Fruit fly (Drosophila melanogaster) whole organism, embryonic: ENCODE data around the gene Or85c.
A peak's percentile ranks its signal among the peaks of the same experiment; 100 is the strongest.

Experiments used
- ATbp ChIP-seq: fragments of 200-800 bp; sonication (Bioruptor generic); optimal IDR thresholded peaks from 2 replicates; lab custom pipeline; 2017; ENCODE audit warnings: missing biosample characterization, mild to moderate bottlenecking, missing genetic modification characterization, missing genetic modification reagents
- Ada2b ChIP-seq: fragments of 200-800 bp; sonication (Bioruptor generic); IDR thresholded peaks from 2 replicates; pipeline ENCODE4 v1.3.6; 2022; ENCODE audit warnings: missing biosample characterization, missing genetic modification characterization
- Atf-2 ChIP-seq: fragments of 200-800 bp; sonication (Bioruptor generic); optimal IDR thresholded peaks from 2 replicates; lab custom pipeline; 2016; ENCODE audit warnings: missing biosample characterization, missing genetic modification characterization
- Bdp1 ChIP-seq: fragments of 200-800 bp; sonication (Bioruptor generic); optimal IDR thresholded peaks from 3 replicates; lab custom pipeline; 2016; ENCODE audit warnings: missing biosample characterization, missing genetic modification characterization
- Blimp-1 ChIP-seq: fragments of 200-800 bp; sonication (Bioruptor generic); optimal IDR thresholded peaks from 3 replicates; lab custom pipeline; 2018; ENCODE audit warnings: missing biosample characterization, missing genetic modification characterization, mild to moderate bottlenecking, moderate library complexity, missing genetic modification reagents
- CG10565 ChIP-seq: fragments of 200-800 bp; sonication (Bioruptor generic); optimal IDR thresholded peaks from 3 replicates; lab custom pipeline; 2016; ENCODE audit warnings: missing biosample characterization, mild to moderate bottlenecking, missing genetic modification characterization
- CG11398 ChIP-seq: fragments of 200-800 bp; sonication (Bioruptor generic); optimal IDR thresholded peaks from 2 replicates; lab custom pipeline; 2016; ENCODE audit warnings: missing biosample characterization, missing genetic modification characterization
- CG11456 ChIP-seq: fragments of 200-800 bp; sonication (Bioruptor generic); IDR thresholded peaks from 3 replicates; pipeline ENCODE4 v1.3.6; 2022; ENCODE audit warnings: missing biosample characterization, missing genetic modification characterization
- CG1647 ChIP-seq: fragments of 200-800 bp; sonication (Bioruptor generic); optimal IDR thresholded peaks from 3 replicates; lab custom pipeline; 2016; ENCODE audit warnings: missing biosample characterization, missing genetic modification characterization
- CG2116 ChIP-seq: fragments of 200-800 bp; sonication (Bioruptor generic); optimal IDR thresholded peaks from 3 replicates; lab custom pipeline; 2018; ENCODE audit warnings: missing biosample characterization, mild to moderate bottlenecking, missing genetic modification characterization
- CG2199 ChIP-seq: fragments of 200-800 bp; sonication (Bioruptor generic); IDR thresholded peaks from 3 replicates; pipeline ENCODE4 v1.3.6; 2022; ENCODE audit warnings: missing biosample characterization, missing genetic modification characterization
- CG31365 ChIP-seq: fragments of 200-800 bp; sonication (Bioruptor generic); optimal IDR thresholded peaks from 2 replicates; lab custom pipeline; 2018; ENCODE audit warnings: missing biosample characterization, mild to moderate bottlenecking, missing genetic modification characterization
- CG32532 ChIP-seq: fragments of 200-800 bp; sonication (Bioruptor generic); IDR thresholded peaks from 2 replicates; pipeline ENCODE4 v1.3.6; 2022; ENCODE audit warnings: missing biosample characterization, missing genetic modification characterization
- CG3407 ChIP-seq: fragments of 200-800 bp; sonication (Bioruptor generic); optimal IDR thresholded peaks from 2 replicates; lab custom pipeline; 2018; ENCODE audit warnings: missing biosample characterization, mild to moderate bottlenecking, missing genetic modification characterization
- CG34422 ChIP-seq: fragments of 200-800 bp; sonication (Bioruptor generic); IDR thresholded peaks from 3 replicates; pipeline ENCODE4 v1.3.6; 2022; ENCODE audit warnings: missing biosample characterization, missing genetic modification characterization
- CG3995 ChIP-seq: fragments of 200-800 bp; sonication (Bioruptor generic); optimal IDR thresholded peaks from 3 replicates; lab custom pipeline; 2016; ENCODE audit warnings: missing biosample characterization, missing genetic modification characterization
- CG4617 ChIP-seq: fragments of 200-800 bp; sonication (Bioruptor generic); optimal IDR thresholded peaks from 3 replicates; lab custom pipeline; 2016; ENCODE audit warnings: missing biosample characterization, missing genetic modification characterization, borderline replicate concordance
- CG6272 ChIP-seq: fragments of 200-800 bp; sonication (Bioruptor generic); IDR thresholded peaks from 2 replicates; pipeline ENCODE4 v1.3.6; 2022; ENCODE audit warnings: missing biosample characterization, missing genetic modification characterization
- CG6689 ChIP-seq: fragments of 200-800 bp; sonication (Bioruptor generic); IDR thresholded peaks from 2 replicates; pipeline ENCODE4 v1.3.6; 2022; ENCODE audit warnings: missing biosample characterization, missing genetic modification characterization
- CG7745 ChIP-seq: fragments of 200-800 bp; sonication (Bioruptor generic); optimal IDR thresholded peaks from 2 replicates; lab custom pipeline; 2018; ENCODE audit warnings: missing biosample characterization, mild to moderate bottlenecking, missing genetic modification characterization, moderate library complexity
- D ChIP-seq, 2 experiments: fragments of 200-800 bp in 1 of 2; fragments of >200 bp in 1 of 2; sonication (Bioruptor generic) in 1 of 2; optimal IDR thresholded peaks; 2 replicates in 1 of 2; 3 replicates in 1 of 2; lab custom pipeline; 2017; ENCODE audit warnings: mild to moderate bottlenecking in 1 of 2, missing biosample characterization in 1 of 2, missing genetic modification characterization in 1 of 2, missing genetic modification reagents in 1 of 2
- Dfd ChIP-seq, 2 experiments: fragments of >200 bp; optimal IDR thresholded peaks; 2 replicates each; lab custom pipeline; 2017; ENCODE audit warnings: missing biosample characterization in 2 of 2, missing genetic modification characterization in 2 of 2
- Gsc ChIP-seq: fragments of 200-800 bp; sonication (Bioruptor generic); IDR thresholded peaks from 2 replicates; pipeline ENCODE4 v1.3.6; 2022; ENCODE audit warnings: missing biosample characterization, missing genetic modification characterization
- Hmr ChIP-seq: fragments of 200-800 bp; sonication (Bioruptor generic); optimal IDR thresholded peaks from 3 replicates; lab custom pipeline; 2017; ENCODE audit warnings: mild to moderate bottlenecking, missing biosample characterization, missing genetic modification reagents, missing genetic modification characterization
- Kr ChIP-seq: fragments of 200-800 bp; sonication (Bioruptor generic); optimal IDR thresholded peaks from 2 replicates; lab custom pipeline; 2017; ENCODE audit warnings: missing biosample characterization, mild to moderate bottlenecking, missing genetic modification characterization
- NC2β ChIP-seq: fragments of 200-800 bp; sonication (Bioruptor generic); optimal IDR thresholded peaks from 2 replicates; lab custom pipeline; 2016; ENCODE audit warnings: missing biosample characterization, missing genetic modification characterization
- NFAT ChIP-seq: fragments of 200-800 bp; sonication (Bioruptor generic); IDR thresholded peaks from 2 replicates; pipeline ENCODE4 v1.3.6; 2022; ENCODE audit warnings: missing biosample characterization, missing genetic modification characterization
- Pdp1 ChIP-seq, 2 experiments: fragments of 200-800 bp; sonication (Bioruptor generic); optimal IDR thresholded peaks; 3 replicates each; lab custom pipeline; 2016; ENCODE audit warnings: missing biosample characterization in 2 of 2, missing genetic modification characterization in 2 of 2, mild to moderate bottlenecking in 1 of 2, moderate library complexity in 1 of 2
- Six4 ChIP-seq: fragments of 200-800 bp; sonication (Bioruptor generic); optimal IDR thresholded peaks from 2 replicates; lab custom pipeline; 2016; ENCODE audit warnings: missing biosample characterization, missing genetic modification characterization
- az2 ChIP-seq: fragments of 200-800 bp; sonication (Bioruptor generic); optimal IDR thresholded peaks from 3 replicates; lab custom pipeline; 2016; ENCODE audit warnings: missing biosample characterization, missing genetic modification characterization
- cad ChIP-seq: fragments of >200 bp; optimal IDR thresholded peaks from 2 replicates; lab custom pipeline; 2017; ENCODE audit warnings: missing biosample characterization, missing genetic modification characterization
- da ChIP-seq: fragments of 200-800 bp; sonication (Bioruptor generic); optimal IDR thresholded peaks from 2 replicates; lab custom pipeline; 2016; ENCODE audit warnings: missing biosample characterization, missing genetic modification characterization
- dysf ChIP-seq: fragments of 200-800 bp; sonication (Bioruptor generic); IDR thresholded peaks from 3 replicates; pipeline ENCODE4 v1.3.6; 2022; ENCODE audit warnings: missing biosample characterization, missing genetic modification characterization
- gcm2 ChIP-seq: fragments of 200-800 bp; sonication (Bioruptor generic); optimal IDR thresholded peaks from 2 replicates; lab custom pipeline; 2016; ENCODE audit warnings: missing biosample characterization, missing genetic modification characterization
- ham ChIP-seq: fragments of 200-800 bp; sonication (Bioruptor generic); IDR thresholded peaks from 2 replicates; pipeline ENCODE4 v1.3.6; 2022; ENCODE audit warnings: missing biosample characterization, missing genetic modification characterization
- hb ChIP-seq: fragments of 200-800 bp; sonication (Bioruptor generic); IDR thresholded peaks from 3 replicates; pipeline ENCODE4 v1.3.6; 2022; ENCODE audit warnings: missing biosample characterization, missing genetic modification characterization; ENCODE audit not compliant: partially characterized antibody
- jing ChIP-seq: fragments of 200-800 bp; sonication (Bioruptor generic); optimal IDR thresholded peaks from 2 replicates; lab custom pipeline; 2018; ENCODE audit warnings: missing biosample characterization, mild to moderate bottlenecking, missing genetic modification characterization
- kni ChIP-seq: fragments of 200-800 bp; sonication (Bioruptor generic); optimal IDR thresholded peaks from 3 replicates; lab custom pipeline; 2017; ENCODE audit warnings: mild to moderate bottlenecking, missing biosample characterization, missing genetic modification reagents, missing genetic modification characterization
- mirr ChIP-seq: fragments of 200-800 bp; sonication (Bioruptor generic); optimal IDR thresholded peaks from 3 replicates; lab custom pipeline; 2018; ENCODE audit warnings: missing biosample characterization, mild to moderate bottlenecking, missing genetic modification characterization
- nmo ChIP-seq: fragments of 200-800 bp; sonication (Bioruptor generic); optimal IDR thresholded peaks from 2 replicates; lab custom pipeline; 2018; ENCODE audit warnings: missing biosample characterization, mild to moderate bottlenecking, missing genetic modification characterization, moderate library complexity
- oc ChIP-seq: fragments of 200-800 bp; sonication (Bioruptor generic); optimal IDR thresholded peaks from 2 replicates; lab custom pipeline; 2018; ENCODE audit warnings: missing biosample characterization, mild to moderate bottlenecking, missing genetic modification characterization, moderate library complexity
- onecut ChIP-seq: fragments of 200-800 bp; sonication (Bioruptor generic); IDR thresholded peaks from 2 replicates; pipeline ENCODE4 v1.3.6; 2022; ENCODE audit warnings: missing biosample characterization, missing genetic modification characterization
- pfk ChIP-seq: fragments of 200-800 bp; sonication (Bioruptor generic); optimal IDR thresholded peaks from 2 replicates; lab custom pipeline; 2018; ENCODE audit warnings: missing biosample characterization, mild to moderate bottlenecking, missing genetic modification characterization, moderate library complexity
- psq ChIP-seq: fragments of 200-800 bp; sonication (Bioruptor generic); optimal IDR thresholded peaks from 2 replicates; lab custom pipeline; 2017; ENCODE audit warnings: missing biosample characterization, missing genetic modification characterization
- rib ChIP-seq: fragments of 200-800 bp; sonication (Bioruptor generic); IDR thresholded peaks from 2 replicates; pipeline ENCODE4 v1.3.6; 2022; ENCODE audit warnings: missing biosample characterization, missing genetic modification characterization
- sna ChIP-seq: fragments of 200-800 bp; sonication (Bioruptor generic); IDR thresholded peaks from 2 replicates; pipeline ENCODE4 v1.3.6; 2022; ENCODE audit warnings: missing biosample characterization, missing genetic modification characterization; ENCODE audit not compliant: partially characterized antibody
- sug ChIP-seq: fragments of 200-800 bp; optimal IDR thresholded peaks from 2 replicates; lab custom pipeline; 2019; ENCODE audit warnings: missing biosample characterization, mild to moderate bottlenecking, missing genetic modification characterization, moderate library complexity
- tll ChIP-seq, 2 experiments: fragments of 200-800 bp in 1 of 2; fragments of >200 bp in 1 of 2; sonication (Bioruptor generic) in 1 of 2; optimal IDR thresholded peaks; 2 replicates each; lab custom pipeline; 2017 to 2019; ENCODE audit warnings: missing biosample characterization in 2 of 2, missing genetic modification characterization in 2 of 2, mild to moderate bottlenecking in 1 of 2, moderate library complexity in 1 of 2
- tup ChIP-seq: fragments of 200-800 bp; sonication (Bioruptor generic); optimal IDR thresholded peaks from 2 replicates; lab custom pipeline; 2016; ENCODE audit warnings: missing biosample characterization, mild to moderate bottlenecking, missing genetic modification characterization, moderate library complexity
- yki ChIP-seq: fragments of >200 bp; optimal IDR thresholded peaks from 3 replicates; lab custom pipeline; 2018
- zfh2 ChIP-seq: fragments of 200-800 bp; sonication (Bioruptor generic); optimal IDR thresholded peaks from 2 replicates; lab custom pipeline; 2016; ENCODE audit warnings: missing biosample characterization, missing genetic modification characterization

Or85c gene

DNA sequence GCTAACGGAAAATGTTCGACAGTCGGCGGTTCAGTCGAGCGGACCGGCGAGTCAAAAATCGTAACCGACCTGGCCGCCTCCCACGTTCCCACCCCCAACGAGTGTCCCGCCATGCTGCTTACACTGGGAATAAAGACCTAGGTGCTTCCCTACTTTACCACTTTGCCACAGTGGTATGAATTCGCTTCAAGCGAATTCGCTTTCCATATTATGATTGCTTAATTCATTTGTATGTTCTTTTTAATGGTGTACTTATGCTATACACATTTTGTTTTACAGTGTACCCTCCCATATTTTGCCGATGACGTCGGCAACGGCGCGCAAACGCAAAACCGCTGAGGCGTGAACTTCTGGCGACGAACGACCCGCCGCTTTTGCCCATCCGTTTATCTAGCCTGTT lies 29.9 kb downstream of the Or85c start (continued):
- TF ChIP-seq NFAT (peak; percentile 61), oc (tag; lab: Kevin White, UChicago) (peak; percentile 35), kni (GFP tag; lab: Kevin White, UChicago) (no peak), ham (GFP tag; lab: Robert Waterston, UW) (0 out of 2 replicates have a peak, but pooled peaks have one; percentile 41), ATbp (GFP tag; lab: Kevin White, UChicago) (peak; percentile 78), mirr (peak; percentile 23), CG2199 (GFP tag; lab: Robert Waterston, UW) (0 out of 3 replicates have a peak, but pooled peaks have one; percentile 45), cad (GFP tag; lab: Kevin White, UChicago) (no peak), Bdp1 (GFP tag; lab: Kevin White, UChicago) (peak; percentile 14), dysf (GFP tag; lab: Robert Waterston, UW) (peak; percentile 85), CG3995 (GFP tag; lab: Kevin White, UChicago) (no peak), CG7745 (tag; lab: Kevin White, UChicago) (no peak), CG10565 (GFP tag; lab: Kevin White, UChicago) (no peak), hb (no peak), CG6689 (GFP tag; lab: Robert Waterston, UW) (peak; percentile 73), tup (GFP tag; lab: Kevin White, UChicago) (peak; percentile 22), sna (no peak), CG6272 (GFP tag; lab: Robert Waterston, UW) (peak; percentile 51; the same call in 1 of the 2 replicates), CG3407 (GFP tag; lab: Kevin White, UChicago) (peak; percentile 55), CG32532 (GFP tag; lab: Robert Waterston, UW) (peak; percentile 78), az2 (GFP tag; lab: Kevin White, UChicago) (peak; percentile 61), pfk (GFP tag; lab: Kevin White, UChicago) (no peak), CG34422 (peak; percentile 76; the same call in 2 of the 3 replicates), Kr (GFP tag; lab: Kevin White, UChicago) (no peak), CG4617 (no peak), CG11398 (GFP tag; lab: Kevin White, UChicago) (no peak), zfh2 (GFP tag; lab: Kevin White, UChicago) (peak; percentile 30), Pdp1 (GFP tag; optimal IDR thresholded peaks at IDR 0.05; lab: Kevin White, UChicago) (peak in 1 of 2 experiments; percentile 60), jing (peak; percentile 64), Gsc (GFP tag; lab: Robert Waterston, UW) (peak; percentile 53; the same call in 1 of the 2 replicates), Dfd (GFP tag; optimal IDR thresholded peaks at IDR 0.05; lab: Kevin White, UChicago) (no peak), CG31365 (tag; lab: Kevin White, UChicago) (peak; percentile 18), psq (no peak), CG2116 (GFP tag; lab: Kevin White, UChicago) (no peak), Ada2b (GFP tag; lab: Robert Waterston, UW) (peak; percentile 74), onecut (GFP tag; lab: Robert Waterston, UW) (peak; percentile 79), CG1647 (GFP tag; lab: Kevin White, UChicago) (peak; percentile 52), tll (GFP tag; optimal IDR thresholded peaks at IDR 0.05; lab: Kevin White, UChicago) (no peak), D (optimal IDR thresholded peaks at IDR 0.05; lab: Kevin White, UChicago) (no peak), D (GFP tag; optimal IDR thresholded peaks at IDR 0.05; lab: Kevin White, UChicago) (peak; percentile 65), NC2β (peak; percentile 26), nmo (GFP tag; lab: Kevin White, UChicago) (peak; percentile 56), rib (GFP tag; lab: Robert Waterston, UW) (no peak), Hmr (GFP tag; lab: Kevin White, UChicago) (peak; percentile 73), Atf-2 (GFP tag; lab: Kevin White, UChicago) (peak; percentile 34), Blimp-1 (GFP tag; lab: Kevin White, UChicago) (peak; percentile 68), yki (lab: Kevin White, UChicago) (no peak), da (GFP tag; lab: Kevin White, UChicago) (no peak), gcm2 (GFP tag; lab: Kevin White, UChicago) (no peak), Six4 (GFP tag; lab: Kevin White, UChicago) (peak; percentile 56), sug (tag; lab: Kevin White, UChicago) (no peak), CG11456 (peak; percentile 88; the same call in 2 of the 3 replicates)
